Worm (Caenorhabditis elegans): ENCODE data around the gene scl-1.

DNA sequence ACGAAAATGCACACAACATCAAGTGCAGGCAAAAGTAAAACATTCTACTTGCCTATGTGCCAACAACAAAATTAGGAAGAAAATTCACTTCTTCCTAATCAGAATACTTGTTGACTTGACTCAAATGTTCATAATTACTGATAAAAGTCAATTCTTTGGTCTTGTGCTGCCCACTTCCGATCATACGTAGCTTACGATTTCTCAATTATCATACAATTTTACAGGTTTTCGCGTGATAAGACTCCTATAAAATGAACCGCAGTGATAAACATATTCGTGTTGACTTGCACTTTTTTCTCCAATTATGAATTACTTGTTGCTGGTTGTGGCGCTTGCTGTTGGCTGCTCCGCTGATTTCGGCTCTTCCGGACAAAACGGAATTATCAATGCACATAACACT, 1.3 kb downstream of the scl-1 start, which contains the start of gene scl-2:
- TF ChIP-seq egl-27 (tag; optimal IDR thresholded peaks at IDR 0.05) (no peak), ama-1 (optimal IDR thresholded peaks at IDR 0.05) (no peak), snpc-4 (tag; optimal IDR thresholded peaks at IDR 0.05) (no peak), pqm-1 (tag; optimal IDR thresholded peaks at IDR 0.05) (peak; percentile 99), ceh-9 (tag; optimal IDR thresholded peaks at IDR 0.05) (no peak), nhr-25 (tag; optimal IDR thresholded peaks at IDR 0.05) (no peak), elt-1 (tag; optimal IDR thresholded peaks at IDR 0.05) (no peak), unc-62 (GFP tag; optimal IDR thresholded peaks at IDR 0.05) (no peak), nfya-1 (tag; optimal IDR thresholded peaks at IDR 0.05; ENCODE audit: insufficient read depth) (no peak), lin-15B (tag; optimal IDR thresholded peaks at IDR 0.05) (no peak), ztf-11 (tag; optimal IDR thresholded peaks at IDR 0.05) (no peak), nhr-11 (tag; optimal IDR thresholded peaks at IDR 0.05) (no peak)

Data from whole organism, L3 larva.